Fruit fly (Drosophila melanogaster) whole organism, embryonic: Measurements from ENCODE around the gene pygo.

ENCODE experiments used
- B-H2 ChIP-seq: fragments of 200-800 bp; sonication (Bioruptor generic); optimal IDR thresholded peaks from 2 replicates; lab custom pipeline; 2018; ENCODE audit warnings: missing biosample characterization, mild to moderate bottlenecking, missing genetic modification characterization
- CG12942 ChIP-seq: fragments of 200-800 bp; sonication (Bioruptor generic); optimal IDR thresholded peaks from 3 replicates; lab custom pipeline; 2016; ENCODE audit warnings: missing biosample characterization, missing genetic modification characterization
- CG13296 ChIP-seq: fragments of 200-800 bp; sonication (Bioruptor generic); optimal IDR thresholded peaks from 3 replicates; lab custom pipeline; 2018; ENCODE audit warnings: missing biosample characterization, mild to moderate bottlenecking, missing genetic modification characterization
- CG14441 ChIP-seq: fragments of 200-800 bp; sonication (Bioruptor generic); IDR thresholded peaks from 2 replicates; pipeline ENCODE4 v1.3.6; 2022; ENCODE audit warnings: missing biosample characterization, missing genetic modification characterization
- CG14710 ChIP-seq: fragments of 200-800 bp; sonication (Bioruptor generic); optimal IDR thresholded peaks from 3 replicates; lab custom pipeline; 2019; ENCODE audit warnings: missing biosample characterization, mild to moderate bottlenecking, missing genetic modification characterization, moderate library complexity
- CG15073 ChIP-seq: fragments of 200-800 bp; sonication (Bioruptor generic); optimal IDR thresholded peaks from 2 replicates; lab custom pipeline; 2016; ENCODE audit warnings: missing biosample characterization, missing genetic modification characterization
- CG15601 ChIP-seq: fragments of 200-800 bp; sonication (Bioruptor generic); optimal IDR thresholded peaks from 3 replicates; lab custom pipeline; 2019; ENCODE audit warnings: missing biosample characterization, mild to moderate bottlenecking, missing genetic modification characterization, moderate library complexity
- CG1603 ChIP-seq: fragments of 200-800 bp; sonication (Bioruptor generic); optimal IDR thresholded peaks from 2 replicates; lab custom pipeline; 2019; ENCODE audit warnings: missing biosample characterization, mild to moderate bottlenecking, missing genetic modification characterization, moderate library complexity
- CG16863 ChIP-seq: fragments of 200-800 bp; sonication (Bioruptor generic); optimal IDR thresholded peaks from 3 replicates; lab custom pipeline; 2016; ENCODE audit warnings: missing biosample characterization, missing genetic modification characterization
- CG17385 ChIP-seq: fragments of 200-800 bp; sonication (Bioruptor generic); optimal IDR thresholded peaks from 3 replicates; lab custom pipeline; 2018; ENCODE audit warnings: missing biosample characterization, mild to moderate bottlenecking, missing genetic modification characterization
- CG1792 ChIP-seq: fragments of 200-800 bp; sonication (Bioruptor generic); optimal IDR thresholded peaks from 2 replicates; lab custom pipeline; 2016; ENCODE audit warnings: missing biosample characterization, missing genetic modification characterization
- CG18599 ChIP-seq: fragments of 200-800 bp; sonication (Bioruptor generic); optimal IDR thresholded peaks from 3 replicates; lab custom pipeline; 2017; ENCODE audit warnings: missing biosample characterization, missing genetic modification characterization, mild to moderate bottlenecking, moderate library complexity, missing genetic modification reagents
- CG2120 ChIP-seq: fragments of 200-800 bp; sonication (Bioruptor generic); optimal IDR thresholded peaks from 3 replicates; lab custom pipeline; 2016; ENCODE audit warnings: missing biosample characterization, missing genetic modification characterization
- CG2678 ChIP-seq: fragments of 200-800 bp; sonication (Bioruptor generic); optimal IDR thresholded peaks from 3 replicates; lab custom pipeline; 2019; ENCODE audit warnings: missing biosample characterization, mild to moderate bottlenecking, missing genetic modification characterization, moderate library complexity
- CG2712 ChIP-seq: fragments of 200-800 bp; optimal IDR thresholded peaks from 3 replicates; lab custom pipeline; 2019; ENCODE audit warnings: missing biosample characterization, mild to moderate bottlenecking, missing genetic modification characterization, moderate library complexity
- CG33213 ChIP-seq: fragments of 200-800 bp; sonication (Bioruptor generic); optimal IDR thresholded peaks from 3 replicates; lab custom pipeline; 2016; ENCODE audit warnings: missing biosample characterization, missing genetic modification characterization
- CG4424 ChIP-seq: fragments of 200-800 bp; sonication (Bioruptor generic); optimal IDR thresholded peaks from 3 replicates; lab custom pipeline; 2016; ENCODE audit warnings: missing biosample characterization, missing genetic modification characterization
- CG5245 ChIP-seq: fragments of 200-800 bp; sonication (Bioruptor generic); optimal IDR thresholded peaks from 3 replicates; lab custom pipeline; 2016; ENCODE audit warnings: missing biosample characterization, missing genetic modification characterization
- CG6854 ChIP-seq: fragments of 200-800 bp; sonication (Bioruptor generic); optimal IDR thresholded peaks from 3 replicates; lab custom pipeline; 2017; ENCODE audit warnings: missing biosample characterization, mild to moderate bottlenecking, missing genetic modification characterization
- CG7745 ChIP-seq: fragments of 200-800 bp; sonication (Bioruptor generic); optimal IDR thresholded peaks from 2 replicates; lab custom pipeline; 2018; ENCODE audit warnings: missing biosample characterization, mild to moderate bottlenecking, missing genetic modification characterization, moderate library complexity
- CG8290 ChIP-seq, 3 experiments: fragments of 200-800 bp; sonication (Bioruptor generic); optimal IDR thresholded peaks; 2 replicates each; lab custom pipeline; 2016 to 2019; ENCODE audit warnings: missing biosample characterization in 3 of 3, missing genetic modification characterization in 3 of 3, mild to moderate bottlenecking in 2 of 3, moderate library complexity in 1 of 3
- CHES-1-like ChIP-seq: fragments of 200-800 bp; sonication (Bioruptor generic); optimal IDR thresholded peaks from 2 replicates; lab custom pipeline; 2016; ENCODE audit warnings: missing biosample characterization, missing genetic modification characterization
- D19A ChIP-seq: fragments of 200-800 bp; optimal IDR thresholded peaks from 3 replicates; lab custom pipeline; 2019; ENCODE audit warnings: missing biosample characterization, mild to moderate bottlenecking, missing genetic modification characterization, moderate library complexity
- Deaf1 ChIP-seq: fragments of 200-800 bp; optimal IDR thresholded peaks from 3 replicates; lab custom pipeline; 2019; ENCODE audit warnings: missing biosample characterization, mild to moderate bottlenecking, missing genetic modification characterization, moderate library complexity
- Dek ChIP-seq: fragments of 200-800 bp; sonication (Bioruptor generic); optimal IDR thresholded peaks from 3 replicates; lab custom pipeline; 2019; ENCODE audit warnings: missing biosample characterization, mild to moderate bottlenecking, missing genetic modification characterization, moderate library complexity
- Eip74EF ChIP-seq, 2 experiments: fragments of 200-800 bp in 1 of 2; fragments of >200 bp in 1 of 2; sonication (Bioruptor generic) in 1 of 2; optimal IDR thresholded peaks; 2 replicates each; lab custom pipeline; 2017 to 2019; ENCODE audit warnings: missing biosample characterization in 2 of 2, missing genetic modification characterization in 2 of 2, mild to moderate bottlenecking in 1 of 2, moderate library complexity in 1 of 2
- MBD-R2 ChIP-seq: fragments of 200-800 bp; sonication (Bioruptor generic); IDR thresholded peaks from 2 replicates; pipeline ENCODE4 v1.3.6; 2022; ENCODE audit warnings: missing biosample characterization, missing genetic modification characterization
- Mes4 ChIP-seq: fragments of 200-800 bp; sonication (Bioruptor generic); optimal IDR thresholded peaks from 2 replicates; lab custom pipeline; 2016; ENCODE audit warnings: missing biosample characterization, missing genetic modification characterization
- Myb ChIP-seq: fragments of 200-800 bp; sonication (Bioruptor generic); optimal IDR thresholded peaks from 2 replicates; lab custom pipeline; 2016; ENCODE audit warnings: missing biosample characterization, missing genetic modification characterization
- Nf-YC ChIP-seq: fragments of 200-800 bp; optimal IDR thresholded peaks from 3 replicates; lab custom pipeline; 2019; ENCODE audit warnings: missing biosample characterization, mild to moderate bottlenecking, missing genetic modification characterization, moderate library complexity
- NfI ChIP-seq: fragments of 200-800 bp; sonication (Bioruptor generic); optimal IDR thresholded peaks from 3 replicates; lab custom pipeline; 2018; ENCODE audit warnings: missing biosample characterization, mild to moderate bottlenecking, missing genetic modification characterization, moderate library complexity
- Stat92E ChIP-seq, 3 experiments: fragments of >200 bp in 2 of 3; fragments of 200-800 bp in 1 of 3; sonication (Bioruptor generic) in 1 of 3; optimal IDR thresholded peaks; 2 replicates each; lab custom pipeline; 2017 to 2019; ENCODE audit warnings: missing biosample characterization in 3 of 3, missing genetic modification characterization in 3 of 3, mild to moderate bottlenecking in 1 of 3, moderate library complexity in 1 of 3
- Trl ChIP-seq, 3 experiments: fragments of >200 bp in 2 of 3; fragments of 200-800 bp in 1 of 3; sonication (Bioruptor generic) in 1 of 3; optimal IDR thresholded peaks; 2 replicates in 1 of 3; 3 replicates in 2 of 3; lab custom pipeline; 2016 to 2017; ENCODE audit warnings: missing biosample characterization in 1 of 3, missing genetic modification characterization in 1 of 3
- abd-A ChIP-seq: fragments of 200-800 bp; sonication (Bioruptor generic); optimal IDR thresholded peaks from 3 replicates; lab custom pipeline; 2019; ENCODE audit warnings: missing biosample characterization, mild to moderate bottlenecking, missing genetic modification characterization, moderate library complexity
- ftz-f1 ChIP-seq: fragments of 200-800 bp; sonication (Bioruptor generic); optimal IDR thresholded peaks from 2 replicates; lab custom pipeline; 2016; ENCODE audit warnings: missing biosample characterization, missing genetic modification characterization
- gcm ChIP-seq: fragments of 200-800 bp; sonication (Bioruptor generic); optimal IDR thresholded peaks from 2 replicates; lab custom pipeline; 2019; ENCODE audit warnings: missing biosample characterization, mild to moderate bottlenecking, missing genetic modification characterization, moderate library complexity
- gro ChIP-seq: fragments of 200-800 bp; sonication (Bioruptor generic); optimal IDR thresholded peaks from 2 replicates; lab custom pipeline; 2016; ENCODE audit warnings: missing biosample characterization, missing genetic modification characterization
- hbn ChIP-seq: fragments of 200-800 bp; sonication (Bioruptor generic); IDR thresholded peaks from 2 replicates; pipeline ENCODE4 v1.3.6; 2022; ENCODE audit warnings: missing biosample characterization, missing genetic modification characterization; ENCODE audit not compliant: partially characterized antibody
- kah ChIP-seq: fragments of 200-800 bp; sonication (Bioruptor generic); optimal IDR thresholded peaks from 2 replicates; lab custom pipeline; 2018; ENCODE audit warnings: missing biosample characterization, mild to moderate bottlenecking, missing genetic modification characterization
- lab ChIP-seq: fragments of 200-800 bp; sonication (Bioruptor generic); optimal IDR thresholded peaks from 3 replicates; lab custom pipeline; 2017; ENCODE audit warnings: missing biosample characterization, missing genetic modification characterization, mild to moderate bottlenecking, moderate library complexity, missing genetic modification reagents
- lbe ChIP-seq: fragments of 200-800 bp; sonication (Bioruptor generic); optimal IDR thresholded peaks from 2 replicates; lab custom pipeline; 2016; ENCODE audit warnings: missing biosample characterization, mild to moderate bottlenecking, missing genetic modification characterization
- mam ChIP-seq: fragments of 200-800 bp; sonication (Bioruptor generic); optimal IDR thresholded peaks from 3 replicates; lab custom pipeline; 2016; ENCODE audit warnings: missing biosample characterization, missing genetic modification characterization
- nmo ChIP-seq: fragments of 200-800 bp; sonication (Bioruptor generic); optimal IDR thresholded peaks from 2 replicates; lab custom pipeline; 2018; ENCODE audit warnings: missing biosample characterization, mild to moderate bottlenecking, missing genetic modification characterization, moderate library complexity
- p53 ChIP-seq: fragments of 200-800 bp; sonication (Bioruptor generic); optimal IDR thresholded peaks from 2 replicates; lab custom pipeline; 2016; ENCODE audit warnings: missing biosample characterization, missing genetic modification characterization
- pnt ChIP-seq: fragments of 200-800 bp; sonication (Bioruptor generic); optimal IDR thresholded peaks from 3 replicates; lab custom pipeline; 2016; ENCODE audit warnings: missing biosample characterization, missing genetic modification characterization
- tap ChIP-seq: fragments of 200-800 bp; optimal IDR thresholded peaks from 3 replicates; lab custom pipeline; 2019; ENCODE audit warnings: missing biosample characterization, mild to moderate bottlenecking, missing genetic modification characterization, moderate library complexity
- tin ChIP-seq: fragments of 200-800 bp; sonication (Bioruptor generic); optimal IDR thresholded peaks from 3 replicates; lab custom pipeline; 2016; ENCODE audit warnings: missing biosample characterization, missing genetic modification characterization
- trem ChIP-seq: fragments of 200-800 bp; optimal IDR thresholded peaks from 3 replicates; lab custom pipeline; 2019; ENCODE audit warnings: missing biosample characterization, mild to moderate bottlenecking, missing genetic modification characterization, moderate library complexity

pygo gene

dm6 chr3R:31609413-31610054, 29.0 kb upstream of the pygo start (continued):
- peak; percentile 43 for TF ChIP-seq NfI (GFP tag; lab: Kevin White, UChicago)
- TF ChIP-seq CG2712 (tag; lab: Kevin White, UChicago), result peak; percentile 40
- TF ChIP-seq CG12942 (GFP tag; lab: Kevin White, UChicago), result no peak
- TF ChIP-seq pnt (GFP tag; lab: Kevin White, UChicago), result no peak
- TF ChIP-seq CG2678 (tag; lab: Kevin White, UChicago), result peak; percentile 16
- TF ChIP-seq CG5245, result no peak
- peak; percentile 22 for TF ChIP-seq CG7745 (tag; lab: Kevin White, UChicago)
- TF ChIP-seq CG14441 (GFP tag; lab: Robert Waterston, UW), result no peak
- TF ChIP-seq B-H2 (GFP tag; lab: Kevin White, UChicago), result peak; percentile 72
- TF ChIP-seq tap (tag; lab: Kevin White, UChicago), result peak; percentile 53
- TF ChIP-seq nmo (GFP tag; lab: Kevin White, UChicago), result peak; percentile 43
- peak; percentile 75 for TF ChIP-seq CG14710 (tag; lab: Kevin White, UChicago)
- TF ChIP-seq CG6854 (GFP tag; lab: Kevin White, UChicago), result peak; percentile 62
- peak; percentile 58 for TF ChIP-seq CG18599 (GFP tag; lab: Kevin White, UChicago)
- TF ChIP-seq abd-A (tag; lab: Kevin White, UChicago), result peak; percentile 45
- peak; percentile 18 for TF ChIP-seq ftz-f1 (GFP tag; lab: Kevin White, UChicago)
- TF ChIP-seq lbe (GFP tag; lab: Kevin White, UChicago), result peak; percentile 62
- TF ChIP-seq CG1603, result peak; percentile 85
- peak; percentile 39 for TF ChIP-seq CG17385 (GFP tag; lab: Kevin White, UChicago)
- TF ChIP-seq lab (GFP tag; lab: Kevin White, UChicago), result peak; percentile 67
- no peak for TF ChIP-seq MBD-R2 (GFP tag; lab: Robert Waterston, UW)
- peak; percentile 21 for TF ChIP-seq gcm (GFP tag; lab: Kevin White, UChicago)
- peak; percentile 38 for TF ChIP-seq D19A (tag; lab: Kevin White, UChicago)
- no peak for TF ChIP-seq Dek (tag; lab: Kevin White, UChicago)
- peak; percentile 28 for TF ChIP-seq gro (GFP tag; lab: Kevin White, UChicago)
- TF ChIP-seq hbn (GFP tag; lab: Robert Waterston, UW), result no peak
- no peak for TF ChIP-seq Trl (optimal IDR thresholded peaks at IDR 0.05; lab: Kevin White, UChicago)
- TF ChIP-seq Trl (GFP tag; optimal IDR thresholded peaks at IDR 0.05; lab: Kevin White, UChicago), result peak; percentile 18
- peak; percentile 32 for TF ChIP-seq CG1792 (GFP tag; lab: Kevin White, UChicago)
- no peak for TF ChIP-seq Eip74EF (GFP tag; optimal IDR thresholded peaks at IDR 0.05; lab: Kevin White, UChicago)
- peak; percentile 32 for TF ChIP-seq mam (GFP tag; lab: Kevin White, UChicago)
- TF ChIP-seq CG15601 (tag; lab: Kevin White, UChicago), result peak; percentile 32
- TF ChIP-seq CG2120 (GFP tag; lab: Kevin White, UChicago), result peak; percentile 39
- TF ChIP-seq CG16863 (GFP tag; lab: Kevin White, UChicago), result no peak
- TF ChIP-seq kah (GFP tag; lab: Kevin White, UChicago), result peak; percentile 25
- peak; percentile 77 for TF ChIP-seq trem (tag; lab: Kevin White, UChicago)
- TF ChIP-seq CG8290 (GFP tag; optimal IDR thresholded peaks at IDR 0.05; lab: Kevin White, UChicago), result no peak
- TF ChIP-seq CG8290 (tag; optimal IDR thresholded peaks at IDR 0.05; lab: Kevin White, UChicago), result peak in 1 of 2 experiments; percentile 75
- TF ChIP-seq Stat92E (GFP tag; optimal IDR thresholded peaks at IDR 0.05; lab: Kevin White, UChicago), result peak in 1 of 3 experiments; percentile 48
- peak; percentile 56 for TF ChIP-seq CHES-1-like (GFP tag; lab: Kevin White, UChicago)
- TF ChIP-seq CG33213 (GFP tag; lab: Kevin White, UChicago), result peak; percentile 4
- TF ChIP-seq p53 (GFP tag; lab: Kevin White, UChicago), result peak; percentile 8
- peak; percentile 40 for TF ChIP-seq CG13296 (GFP tag; lab: Kevin White, UChicago)
- TF ChIP-seq CG4424 (GFP tag; lab: Kevin White, UChicago), result peak; percentile 1
- TF ChIP-seq Myb (GFP tag; lab: Kevin White, UChicago), result peak; percentile 20
- TF ChIP-seq Mes4 (GFP tag; lab: Kevin White, UChicago), result peak; percentile 17
- TF ChIP-seq Deaf1, result peak; percentile 29
- no peak for TF ChIP-seq CG15073 (GFP tag; lab: Kevin White, UChicago)
- TF ChIP-seq tin (GFP tag; lab: Kevin White, UChicago), result peak; percentile 22
- peak; percentile 43 for TF ChIP-seq Nf-YC
